Fruit fly (Drosophila melanogaster) Kc167 (cell line): ENCODE data around the gene CG13842.

Experiments used
- h ChIP-seq: fragments of >200 bp; optimal IDR thresholded peaks from 3 replicates; lab custom pipeline; 2018; ENCODE audit warnings: missing external identifiers
- insv ChIP-seq: fragments of >200 bp; optimal IDR thresholded peaks from 3 replicates; lab custom pipeline; 2018; ENCODE audit warnings: missing external identifiers
- psq ChIP-seq: fragments of >200 bp; optimal IDR thresholded peaks from 2 replicates; lab custom pipeline; 2017; ENCODE audit warnings: missing external identifiers

DNA sequence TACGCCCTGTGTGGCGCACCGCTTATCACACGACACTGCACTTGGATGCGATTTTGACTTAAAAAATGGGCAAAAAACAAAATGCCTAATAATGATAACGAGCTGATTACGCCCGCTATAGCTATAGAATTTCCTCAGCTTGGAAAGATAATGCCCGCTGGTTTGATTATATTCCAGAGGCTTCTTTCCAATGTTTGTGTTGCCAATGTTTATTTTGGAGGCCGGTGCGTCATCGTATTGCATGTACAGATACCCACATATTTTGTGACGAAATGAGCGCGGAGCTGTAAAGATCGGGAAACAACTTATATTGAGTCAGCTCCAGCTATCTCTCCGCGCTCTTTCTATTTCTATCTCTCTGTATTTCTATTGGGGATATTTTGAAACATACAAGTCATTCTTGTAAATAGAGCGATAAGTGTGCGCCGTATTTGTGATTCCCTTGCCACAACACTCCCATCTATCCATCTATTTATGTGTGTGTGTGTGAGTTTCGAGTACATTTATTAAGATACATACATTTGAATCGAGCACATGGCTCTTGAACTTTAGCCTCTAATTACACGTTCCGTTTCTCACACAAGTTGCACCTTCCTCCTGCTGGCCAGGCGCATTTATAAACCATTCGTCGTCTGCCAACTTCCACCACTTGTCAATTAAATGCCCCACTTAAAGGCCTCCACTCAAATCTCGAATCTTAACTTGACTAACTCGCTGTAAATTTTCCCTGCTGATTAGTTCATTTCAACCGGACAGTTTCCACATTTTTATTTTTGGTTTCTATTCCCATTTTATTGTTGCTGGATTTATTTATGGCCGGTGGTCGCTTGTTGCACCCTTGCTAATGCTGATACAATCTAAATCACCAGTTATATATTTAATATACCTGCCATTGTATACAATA, 22.8 kb downstream of the CG13842 start:
- TF ChIP-seq psq (no peak), h (lab: Kevin White, UChicago) (no peak), insv (lab: Kevin White, UChicago) (no peak)
